Fruit fly (Drosophila melanogaster) whole organism, prepupa: Measurements from ENCODE around the gene CG6652.

ENCODE experiments used
- CG7368 ChIP-seq: fragments of 200-800 bp; sonication (Bioruptor generic); optimal IDR thresholded peaks from 3 replicates; lab custom pipeline; 2016; ENCODE audit warnings: missing biosample characterization, missing genetic modification characterization
- fkh ChIP-seq: fragments of 200-800 bp; sonication (Bioruptor generic); optimal IDR thresholded peaks from 3 replicates; lab custom pipeline; 2017; ENCODE audit warnings: missing biosample characterization, mild to moderate bottlenecking, missing genetic modification characterization, moderate library complexity

DNA sequence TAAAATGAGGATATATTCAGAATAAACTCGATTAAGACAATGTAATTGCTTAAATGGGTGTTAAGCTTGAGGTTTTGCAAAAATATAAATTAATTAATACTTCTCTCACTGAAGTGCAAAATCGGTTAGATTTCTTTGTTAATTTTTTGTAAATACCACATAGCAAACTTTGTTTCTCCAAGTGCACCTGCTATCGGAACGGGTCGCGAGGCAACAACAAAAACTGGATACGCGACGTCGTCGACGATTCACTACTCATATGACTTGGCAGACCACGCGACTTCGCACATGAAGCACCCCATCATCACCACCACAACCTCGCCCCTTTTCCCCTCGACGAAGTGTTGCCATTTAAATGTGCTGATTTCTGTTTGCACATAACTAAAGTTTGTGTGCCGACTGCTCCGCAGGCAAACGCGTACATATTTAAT is 15.6 kb downstream of the CG6652 start:
- TF ChIP-seq CG7368 (peak; percentile 40), fkh (GFP tag; lab: Kevin White, UChicago) (peak; percentile 59)
